Fruit fly (Drosophila melanogaster) whole organism, embryonic: ENCODE data around the gene Taf6.

Experiments
- Antp ChIP-seq: fragments of 200-800 bp; sonication (Bioruptor generic); optimal IDR thresholded peaks from 3 replicates; lab custom pipeline; 2016; ENCODE audit warnings: missing biosample characterization, missing genetic modification characterization
- Atf6 ChIP-seq: fragments of 200-800 bp; sonication (Bioruptor generic); IDR thresholded peaks from 2 replicates; pipeline ENCODE4 v1.3.6; 2022; ENCODE audit warnings: missing biosample characterization, missing genetic modification characterization
- B-H2 ChIP-seq: fragments of 200-800 bp; sonication (Bioruptor generic); optimal IDR thresholded peaks from 2 replicates; lab custom pipeline; 2018; ENCODE audit warnings: missing biosample characterization, mild to moderate bottlenecking, missing genetic modification characterization
- CG10979 ChIP-seq: fragments of 200-800 bp; sonication (Bioruptor generic); optimal IDR thresholded peaks from 2 replicates; lab custom pipeline; 2018; ENCODE audit warnings: missing biosample characterization, mild to moderate bottlenecking, missing genetic modification characterization, moderate library complexity
- CG11456 ChIP-seq: fragments of 200-800 bp; sonication (Bioruptor generic); IDR thresholded peaks from 3 replicates; pipeline ENCODE4 v1.3.6; 2022; ENCODE audit warnings: missing biosample characterization, missing genetic modification characterization
- CG11504 ChIP-seq: fragments of 200-800 bp; sonication (Bioruptor generic); optimal IDR thresholded peaks from 3 replicates; lab custom pipeline; 2019; ENCODE audit warnings: missing biosample characterization, mild to moderate bottlenecking, missing genetic modification characterization, moderate library complexity
- CG11560 ChIP-seq: fragments of 200-800 bp; sonication (Bioruptor generic); IDR thresholded peaks from 3 replicates; pipeline ENCODE4 v1.3.6; 2022; ENCODE audit warnings: missing biosample characterization, missing genetic modification characterization
- CG12391 ChIP-seq: fragments of 200-800 bp; sonication (Bioruptor generic); optimal IDR thresholded peaks from 3 replicates; lab custom pipeline; 2018; ENCODE audit warnings: missing biosample characterization, mild to moderate bottlenecking, missing genetic modification characterization, moderate library complexity
- CG15696 ChIP-seq: fragments of 200-800 bp; sonication (Bioruptor generic); optimal IDR thresholded peaks from 2 replicates; lab custom pipeline; 2019; ENCODE audit warnings: missing biosample characterization, mild to moderate bottlenecking, missing genetic modification characterization, moderate library complexity
- CG1647 ChIP-seq: fragments of 200-800 bp; sonication (Bioruptor generic); optimal IDR thresholded peaks from 3 replicates; lab custom pipeline; 2016; ENCODE audit warnings: missing biosample characterization, missing genetic modification characterization
- CG17385 ChIP-seq: fragments of 200-800 bp; sonication (Bioruptor generic); optimal IDR thresholded peaks from 3 replicates; lab custom pipeline; 2018; ENCODE audit warnings: missing biosample characterization, mild to moderate bottlenecking, missing genetic modification characterization
- CG2129 ChIP-seq: fragments of 200-800 bp; sonication (Bioruptor generic); IDR thresholded peaks from 2 replicates; pipeline ENCODE4 v1.3.6; 2022; ENCODE audit warnings: missing biosample characterization, missing genetic modification characterization; ENCODE audit not compliant: partially characterized antibody
- CG31365 ChIP-seq: fragments of 200-800 bp; sonication (Bioruptor generic); optimal IDR thresholded peaks from 2 replicates; lab custom pipeline; 2018; ENCODE audit warnings: missing biosample characterization, mild to moderate bottlenecking, missing genetic modification characterization
- CG3407 ChIP-seq: fragments of 200-800 bp; sonication (Bioruptor generic); optimal IDR thresholded peaks from 2 replicates; lab custom pipeline; 2018; ENCODE audit warnings: missing biosample characterization, mild to moderate bottlenecking, missing genetic modification characterization
- CG3995 ChIP-seq: fragments of 200-800 bp; sonication (Bioruptor generic); optimal IDR thresholded peaks from 3 replicates; lab custom pipeline; 2016; ENCODE audit warnings: missing biosample characterization, missing genetic modification characterization
- CG4707 ChIP-seq: fragments of 200-800 bp; sonication (Bioruptor generic); optimal IDR thresholded peaks from 2 replicates; lab custom pipeline; 2018; ENCODE audit warnings: missing biosample characterization, mild to moderate bottlenecking, missing genetic modification characterization, moderate library complexity
- CG6791 ChIP-seq: fragments of 200-800 bp; sonication (Bioruptor generic); IDR thresholded peaks from 3 replicates; pipeline ENCODE4 v1.3.6; 2022; ENCODE audit warnings: missing biosample characterization, missing genetic modification characterization; ENCODE audit not compliant: partially characterized antibody
- CG7372 ChIP-seq: fragments of 200-800 bp; sonication (Bioruptor generic); IDR thresholded peaks from 2 replicates; pipeline ENCODE4 v1.3.6; 2022; ENCODE audit warnings: missing biosample characterization, missing genetic modification characterization
- CG7987 ChIP-seq: fragments of 200-800 bp; sonication (Bioruptor generic); optimal IDR thresholded peaks from 2 replicates; lab custom pipeline; 2018; ENCODE audit warnings: missing biosample characterization, mild to moderate bottlenecking, missing genetic modification characterization, moderate library complexity
- CG8281 ChIP-seq: fragments of 200-800 bp; sonication (Bioruptor generic); optimal IDR thresholded peaks from 2 replicates; lab custom pipeline; 2018; ENCODE audit warnings: missing biosample characterization, mild to moderate bottlenecking, missing genetic modification characterization, moderate library complexity
- CG9797 ChIP-seq: fragments of 200-800 bp; sonication (Bioruptor generic); optimal IDR thresholded peaks from 3 replicates; lab custom pipeline; 2018; ENCODE audit warnings: missing biosample characterization, mild to moderate bottlenecking, missing genetic modification characterization
- CG9876 ChIP-seq: fragments of 200-800 bp; sonication (Bioruptor generic); optimal IDR thresholded peaks from 2 replicates; lab custom pipeline; 2016; ENCODE audit warnings: missing biosample characterization, missing genetic modification characterization
- Dek ChIP-seq: fragments of 200-800 bp; sonication (Bioruptor generic); optimal IDR thresholded peaks from 3 replicates; lab custom pipeline; 2019; ENCODE audit warnings: missing biosample characterization, mild to moderate bottlenecking, missing genetic modification characterization, moderate library complexity
- Doc2 ChIP-seq: fragments of 200-800 bp; sonication (Bioruptor generic); IDR thresholded peaks from 2 replicates; pipeline ENCODE4 v1.3.6; 2022; ENCODE audit warnings: missing biosample characterization, missing genetic modification characterization
- HLHmδ ChIP-seq: fragments of 200-800 bp; sonication (Bioruptor generic); optimal IDR thresholded peaks from 2 replicates; lab custom pipeline; 2018; ENCODE audit warnings: missing biosample characterization, mild to moderate bottlenecking, missing genetic modification characterization, moderate library complexity
- Kr ChIP-seq: fragments of 200-800 bp; sonication (Bioruptor generic); optimal IDR thresholded peaks from 2 replicates; lab custom pipeline; 2017; ENCODE audit warnings: missing biosample characterization, mild to moderate bottlenecking, missing genetic modification characterization
- NC2β ChIP-seq: fragments of 200-800 bp; sonication (Bioruptor generic); optimal IDR thresholded peaks from 2 replicates; lab custom pipeline; 2016; ENCODE audit warnings: missing biosample characterization, missing genetic modification characterization
- Oli ChIP-seq: fragments of 200-800 bp; sonication (Bioruptor generic); optimal IDR thresholded peaks from 2 replicates; lab custom pipeline; 2018; ENCODE audit warnings: missing biosample characterization, mild to moderate bottlenecking, missing genetic modification characterization, moderate library complexity
- TFAM ChIP-seq: fragments of 200-800 bp; sonication (Bioruptor generic); optimal IDR thresholded peaks from 2 replicates; lab custom pipeline; 2017; ENCODE audit warnings: missing biosample characterization, missing genetic modification characterization, inconsistent platforms
- Trl ChIP-seq, 3 experiments: fragments of >200 bp in 2 of 3; fragments of 200-800 bp in 1 of 3; sonication (Bioruptor generic) in 1 of 3; optimal IDR thresholded peaks; 2 replicates in 1 of 3; 3 replicates in 2 of 3; lab custom pipeline; 2016 to 2017; ENCODE audit warnings: missing biosample characterization in 1 of 3, missing genetic modification characterization in 1 of 3
- Xbp1 ChIP-seq: fragments of 200-800 bp; sonication (Bioruptor generic); optimal IDR thresholded peaks from 3 replicates; lab custom pipeline; 2016; ENCODE audit warnings: missing biosample characterization, mild to moderate bottlenecking, missing genetic modification characterization
- ab ChIP-seq: fragments of 200-800 bp; sonication (Bioruptor generic); optimal IDR thresholded peaks from 2 replicates; lab custom pipeline; 2016; ENCODE audit warnings: missing biosample characterization, missing genetic modification characterization
- aop ChIP-seq: fragments of 200-800 bp; sonication (Bioruptor generic); IDR thresholded peaks from 2 replicates; pipeline ENCODE4 v1.3.6; 2022; ENCODE audit warnings: missing biosample characterization, missing genetic modification characterization
- chinmo ChIP-seq: fragments of 200-800 bp; sonication (Bioruptor generic); IDR thresholded peaks from 4 replicates; pipeline ENCODE4 v1.3.6; 2022; ENCODE audit warnings: missing biosample characterization, missing genetic modification characterization; ENCODE audit not compliant: partially characterized antibody
- corto ChIP-seq: fragments of 200-800 bp; sonication (Bioruptor generic); optimal IDR thresholded peaks from 2 replicates; lab custom pipeline; 2016; ENCODE audit warnings: missing biosample characterization, mild to moderate bottlenecking, missing genetic modification characterization, moderate library complexity
- crc ChIP-seq: fragments of 200-800 bp; sonication (Bioruptor generic); optimal IDR thresholded peaks from 2 replicates; lab custom pipeline; 2016; ENCODE audit warnings: missing biosample characterization, missing genetic modification characterization
- dpn ChIP-seq, 2 experiments: fragments of 200-800 bp; sonication (Bioruptor generic); optimal IDR thresholded peaks; 3 replicates each; lab custom pipeline; 2016; ENCODE audit warnings: missing biosample characterization in 2 of 2, missing genetic modification characterization in 2 of 2
- esg ChIP-seq: fragments of 200-800 bp; sonication (Bioruptor generic); conservative IDR thresholded peaks from 2 replicates; pipeline ENCODE4 v1.3.6; 2022; ENCODE audit warnings: missing biosample characterization, missing genetic modification characterization
- jigr1 ChIP-seq: fragments of 200-800 bp; sonication (Bioruptor generic); IDR thresholded peaks from 3 replicates; pipeline ENCODE4 v1.3.6; 2022; ENCODE audit warnings: missing biosample characterization, missing genetic modification characterization
- otp ChIP-seq: fragments of 200-800 bp; sonication (Bioruptor generic); IDR thresholded peaks from 3 replicates; pipeline ENCODE4, ENCODE4 v1.3.6; 2022; ENCODE audit warnings: missing biosample characterization, missing genetic modification characterization
- pita ChIP-seq: fragments of 200-800 bp; sonication (Bioruptor generic); optimal IDR thresholded peaks from 2 replicates; lab custom pipeline; 2017; ENCODE audit warnings: missing biosample characterization, mild to moderate bottlenecking, missing genetic modification characterization
- salm ChIP-seq: fragments of 200-800 bp; sonication (Bioruptor generic); optimal IDR thresholded peaks from 2 replicates; lab custom pipeline; 2018; ENCODE audit warnings: missing biosample characterization, mild to moderate bottlenecking, missing genetic modification characterization
- sens ChIP-seq: fragments of 200-800 bp; sonication (Bioruptor generic); peaks from one replicate; lab custom pipeline; 2016; ENCODE audit warnings: missing biosample characterization, missing genetic modification characterization
- so ChIP-seq: fragments of 200-800 bp; sonication (Bioruptor generic); IDR thresholded peaks from 3 replicates; pipeline ENCODE4 v1.3.6; 2022; ENCODE audit warnings: missing biosample characterization, missing genetic modification characterization
- sob ChIP-seq: fragments of 200-800 bp; sonication (Bioruptor generic); IDR thresholded peaks from 2 replicates; pipeline ENCODE4 v1.3.6; 2022; ENCODE audit warnings: missing biosample characterization, missing genetic modification characterization
- tll ChIP-seq, 2 experiments: fragments of 200-800 bp in 1 of 2; fragments of >200 bp in 1 of 2; sonication (Bioruptor generic) in 1 of 2; optimal IDR thresholded peaks; 2 replicates each; lab custom pipeline; 2017 to 2019; ENCODE audit warnings: missing biosample characterization in 2 of 2, missing genetic modification characterization in 2 of 2, mild to moderate bottlenecking in 1 of 2, moderate library complexity in 1 of 2
- vvl ChIP-seq: fragments of 200-800 bp; sonication (Bioruptor generic); IDR thresholded peaks from 2 replicates; pipeline ENCODE4 v1.3.6; 2022; ENCODE audit warnings: missing biosample characterization, missing genetic modification characterization
- zen ChIP-seq: fragments of 200-800 bp; sonication (Bioruptor generic); optimal IDR thresholded peaks from 3 replicates; lab custom pipeline; 2018; ENCODE audit warnings: missing biosample characterization, mild to moderate bottlenecking, missing genetic modification characterization, moderate library complexity

Taf6 gene

dm6 chr3L:19618072-19618958 lies 19.4 kb downstream of the Taf6 start, which contains the start of gene asf1:
TSS of gene asf1 (plus strand) at chr3L:19618894.
- TF ChIP-seq CG9797 (GFP tag; lab: Kevin White, UChicago) (peak; percentile 88), B-H2 (no peak), Atf6 (no peak), CG6791 (GFP tag; lab: Robert Waterston, UW) (peak; percentile 67), vvl (GFP tag; lab: Robert Waterston, UW) (peak; percentile 11; the same call in 1 of the 2 replicates), corto (GFP tag; lab: Kevin White, UChicago) (peak; percentile 10), CG17385 (GFP tag; lab: Kevin White, UChicago) (no peak), tll (GFP tag; optimal IDR thresholded peaks at IDR 0.05; lab: Kevin White, UChicago) (peak in 1 of 2 experiments; percentile 54), CG8281 (tag; lab: Kevin White, UChicago) (no peak), dpn (GFP tag; optimal IDR thresholded peaks at IDR 0.05; lab: Kevin White, UChicago) (no peak), ab (GFP tag; lab: Kevin White, UChicago) (no peak), CG7987 (GFP tag; lab: Kevin White, UChicago) (no peak), CG9876 (GFP tag; lab: Kevin White, UChicago) (no peak), CG1647 (GFP tag; lab: Kevin White, UChicago) (no peak), sens (peak; percentile 77), so (GFP tag; lab: Robert Waterston, UW) (no peak), crc (GFP tag; lab: Kevin White, UChicago) (no peak), Doc2 (GFP tag; lab: Robert Waterston, UW) (no peak), TFAM (GFP tag; lab: Kevin White, UChicago) (no peak), CG31365 (tag; lab: Kevin White, UChicago) (no peak), Oli (no peak), CG7372 (no peak), CG4707 (GFP tag; lab: Kevin White, UChicago) (no peak), salm (tag; lab: Kevin White, UChicago) (no peak), jigr1 (GFP tag; lab: Robert Waterston, UW) (no peak), CG11560 (tag; lab: Robert Waterston, UW) (no peak), zen (tag; lab: Kevin White, UChicago) (peak; percentile 2), esg (no peak), sob (GFP tag; lab: Robert Waterston, UW) (no peak), NC2β (GFP tag; lab: Kevin White, UChicago) (peak; percentile 23), HLHmδ (GFP tag; lab: Kevin White, UChicago) (no peak), Kr (no peak), CG11456 (0 out of 3 replicates have a peak, but pooled peaks have one; percentile 30), otp (GFP tag; lab: Robert Waterston, UW) (no peak), chinmo (GFP tag; lab: Robert Waterston, UW) (peak; percentile 88; the same call in 3 of the 4 replicates), CG2129 (GFP tag; lab: Robert Waterston, UW) (peak; percentile 47), Trl (optimal IDR thresholded peaks at IDR 0.05; lab: Kevin White, UChicago) (no peak), Trl (GFP tag; optimal IDR thresholded peaks at IDR 0.05; lab: Kevin White, UChicago) (peak; percentile 41), CG15696 (tag; lab: Kevin White, UChicago) (no peak), Xbp1 (GFP tag; lab: Kevin White, UChicago) (peak; percentile 7), pita (GFP tag; lab: Kevin White, UChicago) (no peak), aop (no peak), CG10979 (tag; lab: Kevin White, UChicago) (peak; percentile 19), CG3995 (GFP tag; lab: Kevin White, UChicago) (peak; percentile 36), Dek (tag; lab: Kevin White, UChicago) (no peak), CG12391 (tag; lab: Kevin White, UChicago) (peak; percentile 45), CG3407 (GFP tag; lab: Kevin White, UChicago) (no peak), Antp (GFP tag; lab: Kevin White, UChicago) (peak; percentile 23), CG11504 (tag; lab: Kevin White, UChicago) (peak; percentile 51)
